Worm (Caenorhabditis elegans) whole organism, late embryonic: ENCODE measurements around the gene ins-8.

Experiments used
- ama-1 ChIP-seq: fragments of 150-350 bp; optimal IDR thresholded peaks from 2 replicates; lab custom pipeline; 2014
- ceh-31 ChIP-seq: sonication (generic microtip); optimal IDR thresholded peaks from 2 replicates; lab custom pipeline; 2016; ENCODE audit warnings: missing genetic modification characterization, missing compliant biosample characterization
- ceh-45 ChIP-seq: fragments of 200-800 bp; sonication (Bioruptor generic); IDR thresholded peaks from 2 replicates; pipeline ENCODE4 v1.3.6; 2022; ENCODE audit warnings: missing genetic modification reagents, missing genetic modification characterization, missing compliant biosample characterization
- elt-2 ChIP-seq: sonication (generic microtip); optimal IDR thresholded peaks from 2 replicates; lab custom pipeline; 2016; ENCODE audit warnings: missing genetic modification reagents, missing genetic modification characterization, missing compliant biosample characterization
- lin-11 ChIP-seq: fragments of 200-800 bp; sonication (Bioruptor generic); optimal IDR thresholded peaks from 2 replicates; lab custom pipeline; 2018; ENCODE audit warnings: mild to moderate bottlenecking, missing genetic modification characterization, missing compliant biosample characterization
- nhr-11 ChIP-seq: fragments of 150-350 bp; optimal IDR thresholded peaks from 2 replicates; lab custom pipeline; 2014; ENCODE audit warnings: missing biosample characterization, missing genetic modification characterization
- pat-9 ChIP-seq: fragments of 200-800 bp; sonication (Bioruptor generic); optimal IDR thresholded peaks from 2 replicates; lab custom pipeline; 2018; ENCODE audit warnings: mild to moderate bottlenecking, missing genetic modification characterization, moderate library complexity, missing compliant biosample characterization
- pax-1 ChIP-seq: fragments of 150-350 bp; optimal IDR thresholded peaks from 2 replicates; lab custom pipeline; 2014; ENCODE audit warnings: missing biosample characterization, missing genetic modification characterization
- pha-2 ChIP-seq: sonication (generic microtip); optimal IDR thresholded peaks from 2 replicates; lab custom pipeline; 2017; ENCODE audit warnings: mild to moderate bottlenecking, missing genetic modification characterization, missing compliant biosample characterization
- pqm-1 ChIP-seq: sonication (generic microtip); optimal IDR thresholded peaks from 2 replicates; lab custom pipeline; 2016; ENCODE audit warnings: missing genetic modification characterization, missing compliant biosample characterization
- rnt-1 ChIP-seq: sonication (generic microtip); optimal IDR thresholded peaks from 2 replicates; lab custom pipeline; 2016; ENCODE audit warnings: missing genetic modification characterization, missing compliant biosample characterization
- tbx-2 ChIP-seq: sonication (generic microtip); optimal IDR thresholded peaks from 2 replicates; lab custom pipeline; 2016; ENCODE audit warnings: missing genetic modification characterization, missing compliant biosample characterization
- ttx-3 ChIP-seq: sonication (generic microtip); optimal IDR thresholded peaks from 2 replicates; lab custom pipeline; 2016; ENCODE audit warnings: missing genetic modification reagents, missing genetic modification characterization, missing compliant biosample characterization
- zip-5 ChIP-seq: sonication (generic microtip); optimal IDR thresholded peaks from 2 replicates; lab custom pipeline; 2016; ENCODE audit warnings: missing genetic modification characterization, missing compliant biosample characterization

DNA sequence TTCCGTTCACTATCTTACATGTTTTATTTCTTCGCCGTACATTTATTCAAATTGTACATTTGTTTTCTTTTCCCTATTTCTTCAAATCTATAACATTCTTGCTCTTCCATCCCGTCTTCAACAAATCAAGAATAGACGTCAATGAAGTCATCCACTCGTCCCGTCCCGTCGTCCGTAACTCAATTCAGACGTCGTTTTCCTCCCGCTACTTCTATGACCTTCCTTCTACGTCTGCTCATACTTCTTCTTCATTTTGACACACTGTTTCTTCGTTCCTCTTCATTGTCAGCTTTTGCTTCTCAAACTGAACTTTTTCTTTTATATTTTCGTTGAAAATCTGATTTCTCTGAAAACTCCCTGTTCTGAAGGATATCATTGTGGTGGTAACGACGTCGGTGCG, 20.7 kb downstream of the ins-8 start:
- TF ChIP-seq zip-5 = no peak
- no peak for TF ChIP-seq ama-1 (lab: Kevin White, UChicago)
- TF ChIP-seq ttx-3 = no peak
- TF ChIP-seq pha-2 (tag; lab: Kevin White, UChicago) = no peak
- TF ChIP-seq ceh-31 (tag; lab: Kevin White, UChicago) = no peak
- no peak for TF ChIP-seq nhr-11 (tag; lab: Kevin White, UChicago)
- TF ChIP-seq pqm-1 = no peak
- no peak for TF ChIP-seq pax-1 (tag; lab: Kevin White, UChicago)
- no peak for TF ChIP-seq rnt-1 (tag; lab: Kevin White, UChicago)
- TF ChIP-seq elt-2 (tag; lab: Kevin White, UChicago) = no peak
- no peak for TF ChIP-seq pat-9 (tag; lab: Kevin White, UChicago)
- TF ChIP-seq tbx-2 = no peak
- no peak for TF ChIP-seq lin-11 (tag; lab: Kevin White, UChicago)
- no peak for TF ChIP-seq ceh-45 (GFP tag; lab: Robert Waterston, UW)
